Worm (Caenorhabditis elegans): ENCODE measurements around the gene nhr-197.

DNA sequence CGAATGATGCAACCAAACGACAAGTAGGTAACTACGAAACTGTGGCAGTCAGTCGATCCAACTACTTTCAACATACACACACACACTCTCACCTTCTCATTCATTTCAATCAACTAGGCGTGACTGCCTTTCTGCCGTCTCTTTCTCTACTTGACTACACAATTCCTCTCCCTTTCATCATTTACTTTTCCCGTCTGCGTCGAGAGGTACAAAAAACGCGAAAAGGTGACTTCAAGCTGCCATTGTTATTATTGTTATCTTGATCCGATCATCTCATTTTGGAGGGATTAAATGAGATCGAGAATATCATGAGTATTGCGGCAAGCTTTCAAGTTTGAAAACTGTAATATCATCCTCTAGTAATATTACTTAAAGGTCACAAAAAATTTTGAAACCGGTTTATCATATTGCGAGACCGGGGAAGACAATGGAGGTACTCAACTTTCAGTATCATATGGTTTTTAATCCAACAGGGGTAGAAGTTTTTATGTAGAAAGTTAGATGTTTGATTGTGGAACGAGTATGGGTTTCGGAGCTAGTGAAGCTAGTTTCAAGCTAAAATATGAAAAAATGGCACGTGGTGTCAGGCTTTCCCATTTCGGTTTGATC, 23.6 kb upstream of the nhr-197 start:
- TF ChIP-seq ztf-23 (GFP tag; IDR thresholded peaks at IDR 0.05) (no peak), cog-1 (tag; optimal IDR thresholded peaks at IDR 0.05) (no peak), klf-2 (GFP tag; conservative IDR thresholded peaks at IDR 0.05) (no peak), ref-1 (GFP tag; conservative IDR thresholded peaks at IDR 0.05) (no peak), flt-1 (GFP tag; IDR thresholded peaks at IDR 0.05) (no peak), ztf-29 (GFP tag; IDR thresholded peaks at IDR 0.05) (no peak)

Data from whole organism, midembryonic.